Worm (Caenorhabditis elegans): ENCODE measurements around the gene spi-1.

spi-1 gene

ce11 chrII:7529078-7529683 lies 33.1 kb downstream of the spi-1 start, which contains the start of gene ZK1290.5 (continued):
- TF ChIP-seq unc-130 (tag; optimal IDR thresholded peaks at IDR 0.05), result peak; percentile 82
- TF ChIP-seq ceh-8 (GFP tag; optimal IDR thresholded peaks at IDR 0.05), result peak; percentile 7
- peak; percentile 53 for TF ChIP-seq ceh-88 (GFP tag; IDR thresholded peaks at IDR 0.05)
- peak; percentile 83 for TF ChIP-seq skn-1 (tag; optimal IDR thresholded peaks at IDR 0.05)
- TF ChIP-seq dsc-1 (tag; optimal IDR thresholded peaks at IDR 0.05), result peak; percentile 75
- TF ChIP-seq unc-30 (tag; optimal IDR thresholded peaks at IDR 0.05), result no peak
- TF ChIP-seq blmp-1 (tag; optimal IDR thresholded peaks at IDR 0.05), result peak; percentile 84
- peak; percentile 61 for TF ChIP-seq C16A3.4 (tag; optimal IDR thresholded peaks at IDR 0.05)
- peak; percentile 98 for TF ChIP-seq nhr-71 (tag; optimal IDR thresholded peaks at IDR 0.05)
- no peak for TF ChIP-seq egl-13 (tag; optimal IDR thresholded peaks at IDR 0.05)
- peak; percentile 97 for TF ChIP-seq nhr-20 (tag; optimal IDR thresholded peaks at IDR 0.05)
- TF ChIP-seq lsy-2 (tag; optimal IDR thresholded peaks at IDR 0.05), result peak; percentile 80 to 83
- no peak for TF ChIP-seq nhr-84 (tag; optimal IDR thresholded peaks at IDR 0.05)
- TF ChIP-seq snpc-4 (tag; optimal IDR thresholded peaks at IDR 0.05), result peak; percentile 33
- TF ChIP-seq tbx-2 (tag; optimal IDR thresholded peaks at IDR 0.05), result peak; percentile 92
- no peak for TF ChIP-seq C34B4.2 (tag; optimal IDR thresholded peaks at IDR 0.05)
- TF ChIP-seq egl-27 (tag; optimal IDR thresholded peaks at IDR 0.05), result no peak
- no peak for TF ChIP-seq ets-5 (GFP tag; IDR thresholded peaks at IDR 0.05)
- TF ChIP-seq ztf-4 (tag; optimal IDR thresholded peaks at IDR 0.05), result peak; percentile 77
- peak; percentile 92 for TF ChIP-seq snu-23 (GFP tag; optimal IDR thresholded peaks at IDR 0.05)
- TF ChIP-seq ceh-90 (tag; optimal IDR thresholded peaks at IDR 0.05), result no peak
- peak; percentile 20; the same call in 1 of the 2 replicates for TF ChIP-seq isw-1 (GFP tag; IDR thresholded peaks at IDR 0.05)
- no peak for TF ChIP-seq fkh-4 (tag; optimal IDR thresholded peaks at IDR 0.05; ENCODE audit: borderline replicate concordance)
- no peak for TF ChIP-seq nhr-76 (tag; optimal IDR thresholded peaks at IDR 0.05)
- peak; percentile 81 for TF ChIP-seq hpl-2 (GFP tag; optimal IDR thresholded peaks at IDR 0.05)
- TF ChIP-seq ceh-63 (GFP tag; optimal IDR thresholded peaks at IDR 0.05), result no peak
- TF ChIP-seq lir-3 (tag; optimal IDR thresholded peaks at IDR 0.05; ENCODE audit: poor library complexity), result peak; percentile 60
- TF ChIP-seq ztf-11 (tag; optimal IDR thresholded peaks at IDR 0.05), result no peak
- TF ChIP-seq sup-37 (GFP tag; optimal IDR thresholded peaks at IDR 0.05), result no peak
- peak; percentile 9 for TF ChIP-seq fkh-10 (GFP tag; optimal IDR thresholded peaks at IDR 0.05)
- no peak for TF ChIP-seq F16B12.6 (tag; optimal IDR thresholded peaks at IDR 0.05)
- peak; percentile 77 for TF ChIP-seq grh-1 (GFP tag; IDR thresholded peaks at IDR 0.05)
- peak; percentile 75 for TF ChIP-seq rnt-1 (tag; optimal IDR thresholded peaks at IDR 0.05)
- TF ChIP-seq aha-1 (tag; optimal IDR thresholded peaks at IDR 0.05), result no peak
- peak; percentile 89 for TF ChIP-seq nhr-90 (tag; optimal IDR thresholded peaks at IDR 0.05; ENCODE audit: poor library complexity)
- peak; percentile 91 for TF ChIP-seq nhr-77 (tag; optimal IDR thresholded peaks at IDR 0.05)
- TF ChIP-seq sox-4 (tag; optimal IDR thresholded peaks at IDR 0.05), result no peak
- TF ChIP-seq pax-3 (tag; optimal IDR thresholded peaks at IDR 0.05), result peak; percentile 58

ce11 chrII:7530944-7531343 lies 34.9 kb downstream of the spi-1 start, which contains the start of gene wrt-1:
Gene wrt-1, plus strand, starts transcription at chrII:7530996.
- TF ChIP-seq efl-1 (optimal IDR thresholded peaks at IDR 0.05) (no peak), efl-1 (GFP tag; optimal IDR thresholded peaks at IDR 0.05 in 1 of 2) (peak in 1 of 2 experiments; percentile 10), blmp-1 (tag; optimal IDR thresholded peaks at IDR 0.05) (peak; percentile 94), tlp-1 (tag; optimal IDR thresholded peaks at IDR 0.05) (no peak)

ce11 chrII:7531478-7531877 lies 35.4 kb downstream of the spi-1 start:
- TF ChIP-seq snu-23 (GFP tag; optimal IDR thresholded peaks at IDR 0.05), result no peak
- TF ChIP-seq nhr-77 (tag; optimal IDR thresholded peaks at IDR 0.05), result no peak
- TF ChIP-seq elt-3 (tag; optimal IDR thresholded peaks at IDR 0.05), result peak in 3 of 6 experiments; percentile 3 to 26 (median 9)
- TF ChIP-seq Y116A8C.19 (tag; optimal IDR thresholded peaks at IDR 0.05; ENCODE audit: borderline replicate concordance), result no peak
- TF ChIP-seq xbp-1 (tag; optimal IDR thresholded peaks at IDR 0.05), result no peak
- no peak for TF ChIP-seq jun-1 (tag; optimal IDR thresholded peaks at IDR 0.05)
- no peak for TF ChIP-seq nhr-84 (tag; optimal IDR thresholded peaks at IDR 0.05)
- no peak for TF ChIP-seq skn-1 (tag; optimal IDR thresholded peaks at IDR 0.05)
- no peak for TF ChIP-seq ztf-11 (tag; optimal IDR thresholded peaks at IDR 0.05)
- TF ChIP-seq nhr-85 (tag), result peak; percentile 69
- TF ChIP-seq nhr-71 (tag; optimal IDR thresholded peaks at IDR 0.05), result no peak
- no peak for TF ChIP-seq hlh-4 (tag; optimal IDR thresholded peaks at IDR 0.05)
- TF ChIP-seq swsn-7 (tag; optimal IDR thresholded peaks at IDR 0.05), result no peak
- no peak for TF ChIP-seq pax-3 (tag; optimal IDR thresholded peaks at IDR 0.05)
- no peak for TF ChIP-seq lin-39 (tag; optimal IDR thresholded peaks at IDR 0.05)
- TF ChIP-seq vab-15 (tag; optimal IDR thresholded peaks at IDR 0.05), result no peak
- no peak for TF ChIP-seq lsy-2 (tag; optimal IDR thresholded peaks at IDR 0.05)
- TF ChIP-seq nhr-12 (tag; optimal IDR thresholded peaks at IDR 0.05), result no peak
- TF ChIP-seq unc-30 (tag; optimal IDR thresholded peaks at IDR 0.05), result no peak

Measured in whole organism, L1 larva.